Fruit fly (Drosophila melanogaster): ENCODE measurements around the gene anchor.

dm6 chr3L:17625574-17626128 is 4.0 kb downstream of the anchor start:
- no peak for TF ChIP-seq CG8478 (optimal IDR thresholded peaks at IDR 0.05)
- TF ChIP-seq CTCF (optimal IDR thresholded peaks at IDR 0.05), result no peak
